Worm (Caenorhabditis elegans): ENCODE results near the gene K02B2.6.

Gene K02B2.6

ce11 chrIV:5937106-5937505 is 25.0 kb downstream of the K02B2.6 start:
- TF ChIP-seq egl-5 (tag; optimal IDR thresholded peaks at IDR 0.05) (no peak), nhr-23 (tag; optimal IDR thresholded peaks at IDR 0.05) (no peak), sea-2 (GFP tag; optimal IDR thresholded peaks at IDR 0.05) (no peak)

- no peak for TF ChIP-seq sea-2 (GFP tag; optimal IDR thresholded peaks at IDR 0.05)
- TF ChIP-seq pha-4 (tag; optimal IDR thresholded peaks at IDR 0.05) = no peak
- no peak for TF ChIP-seq nhr-77 (tag; optimal IDR thresholded peaks at IDR 0.05)
Observed at ce11 chrIV:5934046-5934445, 28.0 kb downstream of the K02B2.6 start, which contains the start of gene H32C10.1. TSS of gene H32C10.1 (plus strand) at chrIV:5934346.

- no peak for TF ChIP-seq ceh-9 (tag; optimal IDR thresholded peaks at IDR 0.05)
- TF ChIP-seq nhr-12 (tag; optimal IDR thresholded peaks at IDR 0.05) = no peak
- TF ChIP-seq nhr-25 (tag; optimal IDR thresholded peaks at IDR 0.05) = no peak
- TF ChIP-seq elt-2 (tag; optimal IDR thresholded peaks at IDR 0.05) = no peak
- no peak for TF ChIP-seq eor-1 (tag; optimal IDR thresholded peaks at IDR 0.05)
- no peak for TF ChIP-seq zag-1 (tag; optimal IDR thresholded peaks at IDR 0.05)
- no peak for TF ChIP-seq fkh-10 (GFP tag; optimal IDR thresholded peaks at IDR 0.05)
- no peak for TF ChIP-seq egl-27 (tag; optimal IDR thresholded peaks at IDR 0.05)
- TF ChIP-seq elt-3 (tag; optimal IDR thresholded peaks at IDR 0.05) = no peak
- TF ChIP-seq ama-1 (optimal IDR thresholded peaks at IDR 0.05) = no peak
- no peak for TF ChIP-seq fos-1 (tag; optimal IDR thresholded peaks at IDR 0.05)
- TF ChIP-seq pha-4 (tag; optimal IDR thresholded peaks at IDR 0.05) = no peak
- no peak for TF ChIP-seq lin-15B (tag; optimal IDR thresholded peaks at IDR 0.05)
- no peak for TF ChIP-seq ztf-11 (tag; optimal IDR thresholded peaks at IDR 0.05)
- no peak for TF ChIP-seq skn-1 (tag; optimal IDR thresholded peaks at IDR 0.05)
Observed at ce11 chrIV:5930345-5930744, 31.7 kb downstream of the K02B2.6 start, which contains the start of gene lin-33. TSS of gene lin-33 (plus strand) at chrIV:5930645.

- TF ChIP-seq lin-39 (tag; optimal IDR thresholded peaks at IDR 0.05) (no peak), ZK546.5 (tag; optimal IDR thresholded peaks at IDR 0.05) (no peak), unc-62 (GFP tag; optimal IDR thresholded peaks at IDR 0.05) (no peak), egl-5 (tag; optimal IDR thresholded peaks at IDR 0.05) (no peak), elt-1 (tag; optimal IDR thresholded peaks at IDR 0.05) (no peak), ceh-16 (tag; optimal IDR thresholded peaks at IDR 0.05) (no peak), nhr-12 (tag; optimal IDR thresholded peaks at IDR 0.05) (no peak), lsy-12 (tag; optimal IDR thresholded peaks at IDR 0.05) (no peak), fkh-2 (tag; optimal IDR thresholded peaks at IDR 0.05) (no peak), elt-2 (tag; optimal IDR thresholded peaks at IDR 0.05) (no peak)
Observed at ce11 chrIV:5928957-5929356, 33.1 kb downstream of the K02B2.6 start.

ce11 chrIV:5927805-5928204 is 34.3 kb downstream of the K02B2.6 start:
- TF ChIP-seq hmg-11 (tag; optimal IDR thresholded peaks at IDR 0.05) = no peak

- peak; percentile 9 for TF ChIP-seq hmg-11 (tag; optimal IDR thresholded peaks at IDR 0.05)
- TF ChIP-seq fos-1 (tag; optimal IDR thresholded peaks at IDR 0.05) = no peak
- no peak for TF ChIP-seq nhr-11 (tag; optimal IDR thresholded peaks at IDR 0.05)
- TF ChIP-seq skn-1 (tag; optimal IDR thresholded peaks at IDR 0.05) = no peak
- no peak for TF ChIP-seq egl-27 (tag; optimal IDR thresholded peaks at IDR 0.05)
- TF ChIP-seq nhr-237 (tag; optimal IDR thresholded peaks at IDR 0.05) = no peak
- no peak for TF ChIP-seq sea-2 (GFP tag; optimal IDR thresholded peaks at IDR 0.05)
- no peak for TF ChIP-seq fkh-2 (tag; optimal IDR thresholded peaks at IDR 0.05)
- TF ChIP-seq egl-5 (tag; optimal IDR thresholded peaks at IDR 0.05) = peak; percentile 6
- no peak for TF ChIP-seq eor-1 (tag; optimal IDR thresholded peaks at IDR 0.05)
- TF ChIP-seq unc-39 (tag; optimal IDR thresholded peaks at IDR 0.05) = no peak
- TF ChIP-seq nhr-23 (tag; optimal IDR thresholded peaks at IDR 0.05) = peak; percentile 50
- no peak for TF ChIP-seq ztf-4 (tag; optimal IDR thresholded peaks at IDR 0.05)
- no peak for TF ChIP-seq nhr-28 (tag; optimal IDR thresholded peaks at IDR 0.05)
- TF ChIP-seq tbx-2 (tag; optimal IDR thresholded peaks at IDR 0.05) = no peak
- no peak for TF ChIP-seq elt-3 (tag; optimal IDR thresholded peaks at IDR 0.05)
- no peak for TF ChIP-seq nhr-76 (tag; optimal IDR thresholded peaks at IDR 0.05)
- TF ChIP-seq zag-1 (tag; optimal IDR thresholded peaks at IDR 0.05) = no peak
- no peak for TF ChIP-seq elt-2 (tag; optimal IDR thresholded peaks at IDR 0.05)
- TF ChIP-seq fkh-10 (GFP tag; optimal IDR thresholded peaks at IDR 0.05) = no peak
- TF ChIP-seq ceh-82 (tag; optimal IDR thresholded peaks at IDR 0.05) = no peak
- TF ChIP-seq unc-62 (GFP tag; optimal IDR thresholded peaks at IDR 0.05) = no peak
- TF ChIP-seq nhr-43 (tag; optimal IDR thresholded peaks at IDR 0.05; ENCODE audit: poor library complexity, severe bottlenecking) = no peak
- no peak for TF ChIP-seq jun-1 (tag; optimal IDR thresholded peaks at IDR 0.05)
- TF ChIP-seq ama-1 (optimal IDR thresholded peaks at IDR 0.05) = no peak
- TF ChIP-seq lin-15B (tag; optimal IDR thresholded peaks at IDR 0.05) = no peak
- no peak for TF ChIP-seq elt-1 (tag; optimal IDR thresholded peaks at IDR 0.05)
- no peak for TF ChIP-seq mml-1 (tag; optimal IDR thresholded peaks at IDR 0.05)
- peak; percentile 64 for TF ChIP-seq nhr-25 (tag; optimal IDR thresholded peaks at IDR 0.05)
Observed at ce11 chrIV:5926643-5927042, 35.4 kb downstream of the K02B2.6 start.

Data from whole organism, L3 larva.